Worm (Caenorhabditis elegans): ENCODE measurements around the gene R10E4.9.
A peak's percentile ranks its signal among the peaks of the same experiment; 100 is the strongest.

Gene R10E4.9

DNA sequence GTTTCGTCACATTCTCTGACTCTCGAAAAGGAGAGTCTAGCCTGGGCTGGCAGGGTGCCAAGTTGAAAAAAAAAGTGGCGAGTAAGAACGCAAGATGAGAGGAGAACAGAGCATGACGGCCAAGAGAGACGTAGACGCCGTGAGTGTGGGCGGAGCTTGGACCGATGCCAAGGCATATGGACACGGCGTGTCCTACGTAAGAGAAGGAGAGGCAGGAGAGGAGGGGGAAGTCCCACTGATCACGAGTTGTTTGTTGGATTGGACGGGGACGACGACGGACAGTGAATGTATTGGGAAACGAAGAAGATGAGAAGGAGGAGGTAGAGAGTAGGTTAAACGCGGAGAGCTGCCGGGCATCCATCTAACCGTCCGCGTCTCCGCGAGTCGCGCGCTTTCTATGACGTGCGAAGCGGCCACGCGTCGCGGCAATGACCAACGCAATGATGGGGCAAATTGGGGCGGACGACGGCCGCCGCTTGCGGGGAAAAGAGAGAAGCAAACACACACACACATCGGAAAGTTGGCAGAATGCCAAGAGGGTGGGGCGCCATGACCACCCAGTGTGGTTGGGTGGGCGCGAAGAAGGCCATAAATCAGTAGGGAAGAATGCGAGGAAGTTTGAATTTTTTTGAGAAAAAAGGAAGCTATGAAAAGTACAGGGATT is 20.1 kb downstream of the R10E4.9 start:
- TF ChIP-seq unc-55 (GFP tag; optimal IDR thresholded peaks at IDR 0.05), result peak; percentile 87
- TF ChIP-seq unc-39 (tag; optimal IDR thresholded peaks at IDR 0.05), result no peak
- peak; percentile 82 for TF ChIP-seq blmp-1 (tag; optimal IDR thresholded peaks at IDR 0.05; ENCODE audit: insufficient read depth)
- peak; percentile 93 for TF ChIP-seq ceh-16 (tag; optimal IDR thresholded peaks at IDR 0.05)
- TF ChIP-seq nhr-25 (tag; optimal IDR thresholded peaks at IDR 0.05), result peak; percentile 98
- TF ChIP-seq C34F6.9 (tag; optimal IDR thresholded peaks at IDR 0.05), result peak; percentile 96
- TF ChIP-seq sma-3 (GFP tag; optimal IDR thresholded peaks at IDR 0.05), result peak; percentile 99
- TF ChIP-seq lin-11 (tag; optimal IDR thresholded peaks at IDR 0.05), result peak; percentile 95
- TF ChIP-seq nhr-129 (tag; optimal IDR thresholded peaks at IDR 0.05), result peak; percentile 96
- no peak for TF ChIP-seq elt-3 (tag; optimal IDR thresholded peaks at IDR 0.05)
- peak; percentile 27 for TF ChIP-seq nhr-77 (tag; optimal IDR thresholded peaks at IDR 0.05)
- TF ChIP-seq egl-27 (tag; optimal IDR thresholded peaks at IDR 0.05), result peak; percentile 98
- TF ChIP-seq nhr-10 (tag; optimal IDR thresholded peaks at IDR 0.05), result peak; percentile 66
- TF ChIP-seq ZK546.5 (tag; optimal IDR thresholded peaks at IDR 0.05), result peak; percentile 57
- peak; percentile 95 for TF ChIP-seq zag-1 (tag; optimal IDR thresholded peaks at IDR 0.05)
- TF ChIP-seq lin-13 (GFP tag; optimal IDR thresholded peaks at IDR 0.05), result peak; percentile 94
- TF ChIP-seq snpc-4 (tag; optimal IDR thresholded peaks at IDR 0.05), result peak; percentile 91
- no peak for TF ChIP-seq nhr-23 (tag; optimal IDR thresholded peaks at IDR 0.05)
- TF ChIP-seq ceh-82 (tag; optimal IDR thresholded peaks at IDR 0.05), result peak; percentile 74
- TF ChIP-seq sem-4 (tag; optimal IDR thresholded peaks at IDR 0.05), result peak; percentile 99
- TF ChIP-seq alr-1 (tag; optimal IDR thresholded peaks at IDR 0.05), result no peak
- TF ChIP-seq aly-2 (tag; optimal IDR thresholded peaks at IDR 0.05), result no peak
- no peak for TF ChIP-seq mbf-1 (tag; optimal IDR thresholded peaks at IDR 0.05)
- TF ChIP-seq nhr-6 (tag; optimal IDR thresholded peaks at IDR 0.05), result peak; percentile 96
- TF ChIP-seq lsy-2 (tag; optimal IDR thresholded peaks at IDR 0.05), result peak; percentile 86 to 95
- peak; percentile 90 for TF ChIP-seq peb-1 (tag; optimal IDR thresholded peaks at IDR 0.05)
- TF ChIP-seq skn-1 (tag; optimal IDR thresholded peaks at IDR 0.05), result peak; percentile 54
- TF ChIP-seq ztf-11 (tag; optimal IDR thresholded peaks at IDR 0.05), result peak; percentile 55
- TF ChIP-seq unc-62 (GFP tag; optimal IDR thresholded peaks at IDR 0.05), result peak; percentile 85
- TF ChIP-seq F13H6.1 (tag; optimal IDR thresholded peaks at IDR 0.05), result peak; percentile 100
- peak; percentile 97 for TF ChIP-seq ztf-4 (tag; optimal IDR thresholded peaks at IDR 0.05)
- peak; percentile 94 for TF ChIP-seq fos-1 (tag; optimal IDR thresholded peaks at IDR 0.05)
- TF ChIP-seq nhr-237 (tag; optimal IDR thresholded peaks at IDR 0.05), result peak; percentile 58
- TF ChIP-seq elt-1 (tag; optimal IDR thresholded peaks at IDR 0.05), result peak; percentile 30
- no peak for TF ChIP-seq ztf-1 (GFP tag; conservative IDR thresholded peaks at IDR 0.05)
- TF ChIP-seq sma-9 (GFP tag; optimal IDR thresholded peaks at IDR 0.05), result peak; percentile 100
- peak; percentile 97 for TF ChIP-seq sma-9 (tag; optimal IDR thresholded peaks at IDR 0.05)
- peak; percentile 99 for TF ChIP-seq nhr-21 (tag; optimal IDR thresholded peaks at IDR 0.05)
- TF ChIP-seq gmeb-1 (tag; optimal IDR thresholded peaks at IDR 0.05), result peak; percentile 78
- TF ChIP-seq crh-2 (tag; optimal IDR thresholded peaks at IDR 0.05), result peak; percentile 97
- TF ChIP-seq R02D3.7 (tag; optimal IDR thresholded peaks at IDR 0.05), result peak; percentile 3
- TF ChIP-seq ama-1 (optimal IDR thresholded peaks at IDR 0.05), result no peak
- TF ChIP-seq nhr-11 (tag; optimal IDR thresholded peaks at IDR 0.05), result peak; percentile 70
- peak; percentile 99 for TF ChIP-seq Y55F3AM.14 (GFP tag; optimal IDR thresholded peaks at IDR 0.05)
- TF ChIP-seq nhr-12 (tag; optimal IDR thresholded peaks at IDR 0.05), result peak; percentile 67
- TF ChIP-seq lin-39 (tag; optimal IDR thresholded peaks at IDR 0.05), result peak; percentile 69
- TF ChIP-seq mab-5 (tag; optimal IDR thresholded peaks at IDR 0.05), result peak; percentile 93
- peak; percentile 94 to 97 for TF ChIP-seq mdl-1 (tag; optimal IDR thresholded peaks at IDR 0.05)
- peak; percentile 15 for TF ChIP-seq dmd-4 (tag; optimal IDR thresholded peaks at IDR 0.05)

Measured in whole organism, L2 larva.